Worm (Caenorhabditis elegans) whole organism, young adult: ENCODE results near the gene ttr-17.

ENCODE experiments used
- Y53G8AR.9 ChIP-seq: fragments of 200-800 bp; sonication (Bioruptor generic); conservative IDR thresholded peaks from 2 replicates; pipeline ENCODE4 v1.3.6; 2022; ENCODE audit warnings: missing genetic modification reagents, missing genetic modification characterization, missing compliant biosample characterization
- Y95B8A.8 ChIP-seq: fragments of 200-800 bp; sonication (Bioruptor generic); IDR thresholded peaks from 2 replicates; pipeline ENCODE4 v1.3.6; 2022; ENCODE audit warnings: missing genetic modification reagents, missing genetic modification characterization, missing compliant biosample characterization
- ama-1 ChIP-seq, 3 experiments: fragments of 150-350 bp in 1 of 3; sonication (generic microtip) in 2 of 3; optimal IDR thresholded peaks; 2 replicates each; lab custom pipeline; 2014 to 2018; ENCODE audit warnings: missing biosample characterization in 2 of 3, missing genetic modification characterization in 2 of 3, missing genetic modification reagents in 2 of 3
- ceh-40 ChIP-seq: fragments of 200-800 bp; sonication (Bioruptor generic); IDR thresholded peaks from 2 replicates; pipeline ENCODE4 v1.3.6; 2022; ENCODE audit warnings: missing genetic modification characterization, missing compliant biosample characterization
- ceh-91 ChIP-seq: fragments of 200-800 bp; sonication (Bioruptor generic); IDR thresholded peaks from 2 replicates; pipeline ENCODE4 v1.3.6; 2022; ENCODE audit warnings: missing genetic modification reagents, missing genetic modification characterization, missing compliant biosample characterization
- die-1 ChIP-seq: sonication (generic microtip); optimal IDR thresholded peaks from 2 replicates; lab custom pipeline; 2016; ENCODE audit warnings: missing genotype, mild to moderate bottlenecking, missing genetic modification characterization, missing compliant biosample characterization
- lag-1 ChIP-seq: fragments of 200-800 bp; sonication (Bioruptor generic); IDR thresholded peaks from 2 replicates; pipeline ENCODE4 v1.3.6; 2022; ENCODE audit warnings: missing genetic modification reagents, missing genetic modification characterization, missing compliant biosample characterization
- mcd-1 ChIP-seq: fragments of 200-800 bp; sonication (Bioruptor generic); IDR thresholded peaks from 2 replicates; pipeline ENCODE4 v1.3.6; 2022; ENCODE audit warnings: missing genetic modification reagents, missing genetic modification characterization, missing compliant biosample characterization
- mes-4 ChIP-seq: sonication (generic microtip); optimal IDR thresholded peaks from 2 replicates; lab custom pipeline; 2016; ENCODE audit warnings: missing genotype, missing genetic modification characterization, missing compliant biosample characterization
- rpc-1 ChIP-seq, 2 experiments: fragments of 150-350 bp in 1 of 2; sonication (generic microtip) in 1 of 2; optimal IDR thresholded peaks; 2 replicates each; lab custom pipeline; 2014 to 2018; ENCODE audit warnings: missing biosample characterization in 1 of 2, missing genetic modification characterization in 1 of 2, missing genetic modification reagents in 1 of 2, missing genotype in 1 of 2
- snpc-4 ChIP-seq, 5 experiments: fragments of 150-350 bp in 1 of 5; sonication (generic microtip) in 4 of 5; optimal IDR thresholded peaks; 2 replicates each; lab custom pipeline; 2014 to 2018; ENCODE audit warnings: missing genetic modification characterization in 5 of 5, missing biosample characterization in 3 of 5, antibody characterized with exemption in 2 of 5, mild to moderate bottlenecking in 2 of 5, missing compliant biosample characterization in 2 of 5, missing genotype in 2 of 5, moderate library complexity in 2 of 5, missing genetic modification reagents in 1 of 5
- sptf-2 ChIP-seq: fragments of 200-800 bp; sonication (Bioruptor generic); optimal IDR thresholded peaks from 2 replicates; lab custom pipeline; 2018; ENCODE audit warnings: mild to moderate bottlenecking, missing genetic modification characterization, missing compliant biosample characterization
- unc-130 ChIP-seq: sonication (generic microtip); optimal IDR thresholded peaks from 2 replicates; lab custom pipeline; 2016; ENCODE audit warnings: missing genetic modification reagents, missing genetic modification characterization, missing compliant biosample characterization
- ztf-6 ChIP-seq: fragments of 200-800 bp; sonication (Bioruptor generic); IDR thresholded peaks from 2 replicates; pipeline ENCODE4 v1.3.6; 2022; ENCODE audit warnings: missing genetic modification reagents, missing genetic modification characterization, missing compliant biosample characterization

DNA sequence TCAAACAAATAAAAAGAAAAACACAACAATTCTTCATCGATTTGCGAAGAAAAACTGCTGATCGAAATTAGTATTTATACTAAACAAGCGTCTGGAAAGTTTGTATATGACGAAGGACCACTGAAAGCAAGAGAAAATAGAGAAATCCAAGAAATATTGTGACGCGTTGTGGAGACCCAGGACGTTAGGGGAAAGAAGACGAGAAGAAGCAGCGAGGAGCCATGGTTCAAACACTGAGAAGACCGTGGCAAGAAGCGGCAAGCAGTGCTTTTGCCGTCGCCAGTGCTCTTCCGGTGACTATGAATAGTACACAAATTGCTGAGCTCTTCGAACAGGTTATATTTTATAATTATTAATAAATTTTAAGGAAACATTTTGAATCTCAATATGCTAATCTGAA, 28.2 kb downstream of the ttr-17 start:
- TF ChIP-seq Y95B8A.8 (GFP tag; lab: Robert Waterston, UW) (no peak), mcd-1 (no peak), ztf-6 (no peak), ceh-91 (no peak), lag-1 (GFP tag; lab: Robert Waterston, UW) (no peak), ama-1 (optimal IDR thresholded peaks at IDR 0.05; lab: Kevin White, UChicago) (no peak), ama-1 (GFP tag; optimal IDR thresholded peaks at IDR 0.05; lab: Kevin White, UChicago) (no peak), unc-130 (no peak), die-1 (tag; lab: Kevin White, UChicago) (no peak), mes-4 (tag; lab: Kevin White, UChicago) (no peak), snpc-4 (GFP tag; optimal IDR thresholded peaks at IDR 0.05; lab: Kevin White, UChicago) (no peak), snpc-4 (tag; optimal IDR thresholded peaks at IDR 0.05; lab: Kevin White, UChicago) (no peak), rpc-1 (optimal IDR thresholded peaks at IDR 0.05; lab: Kevin White, UChicago) (no peak), rpc-1 (tag; optimal IDR thresholded peaks at IDR 0.05; lab: Kevin White, UChicago) (no peak), ceh-40 (GFP tag; lab: Robert Waterston, UW) (no peak), Y53G8AR.9 (GFP tag; lab: Robert Waterston, UW) (no peak), sptf-2 (no peak)
